Worm (Caenorhabditis elegans) whole organism, L3 larva: ENCODE results near the gene sptf-2.
A peak's percentile ranks its signal among the peaks of the same experiment; 100 is the strongest.

Experiments
- R02D3.7 ChIP-seq: fragments of 150-350 bp; optimal IDR thresholded peaks from 2 replicates; lab custom pipeline; 2014; ENCODE audit warnings: missing biosample characterization, missing genetic modification characterization
- aly-2 ChIP-seq: fragments of 150-350 bp; optimal IDR thresholded peaks from 2 replicates; lab custom pipeline; 2014; ENCODE audit warnings: missing biosample characterization, missing genetic modification characterization
- ama-1 ChIP-seq: fragments of 150-350 bp; optimal IDR thresholded peaks from 2 replicates; lab custom pipeline; 2018
- ceh-28 ChIP-seq: fragments of 150-350 bp; optimal IDR thresholded peaks from 2 replicates; lab custom pipeline; 2014; ENCODE audit warnings: missing biosample characterization, missing genetic modification reagents, missing genetic modification characterization
- ceh-9 ChIP-seq: sonication (generic microtip); optimal IDR thresholded peaks from 2 replicates; lab custom pipeline; 2018; ENCODE audit warnings: missing biosample characterization, missing genetic modification characterization
- daf-12 ChIP-seq: fragments of 150-350 bp; optimal IDR thresholded peaks from 2 replicates; lab custom pipeline; 2014; ENCODE audit warnings: missing biosample characterization, missing genetic modification reagents, missing genetic modification characterization
- egl-27 ChIP-seq: sonication (generic microtip); optimal IDR thresholded peaks from 4 replicates; lab custom pipeline; 2017; ENCODE audit warnings: missing biosample characterization, missing genetic modification reagents, missing genetic modification characterization
- egl-5 ChIP-seq: fragments of 150-350 bp; optimal IDR thresholded peaks from 2 replicates; lab custom pipeline; 2017; ENCODE audit warnings: missing biosample characterization, missing genetic modification reagents, missing genetic modification characterization, inconsistent platforms
- elt-1 ChIP-seq: fragments of 150-350 bp; optimal IDR thresholded peaks from 2 replicates; lab custom pipeline; 2014; ENCODE audit warnings: missing biosample characterization, missing genetic modification characterization
- elt-2 ChIP-seq: sonication (generic microtip); optimal IDR thresholded peaks from 2 replicates; lab custom pipeline; 2016; ENCODE audit warnings: missing genetic modification reagents, mild to moderate bottlenecking, missing genetic modification characterization, missing compliant biosample characterization
- elt-3 ChIP-seq, 3 experiments: fragments of 150-350 bp in 1 of 3; sonication (generic microtip) in 2 of 3; optimal IDR thresholded peaks; 2 replicates in 2 of 3; 4 replicates in 1 of 3; lab custom pipeline; 2014 to 2017; ENCODE audit warnings: missing biosample characterization in 3 of 3, missing genetic modification characterization in 3 of 3
- fkh-10 ChIP-seq: sonication (generic microtip); optimal IDR thresholded peaks from 2 replicates; lab custom pipeline; 2017; ENCODE audit warnings: missing biosample characterization, missing genetic modification reagents, missing genetic modification characterization
- hmg-11 ChIP-seq: sonication (generic microtip); optimal IDR thresholded peaks from 2 replicates; lab custom pipeline; 2016; ENCODE audit warnings: missing genetic modification characterization, missing compliant biosample characterization
- jun-1 ChIP-seq: fragments of 150-350 bp; optimal IDR thresholded peaks from 2 replicates; lab custom pipeline; 2014; ENCODE audit warnings: missing biosample characterization, missing genetic modification reagents, missing genetic modification characterization
- lin-39 ChIP-seq: fragments of 150-350 bp; optimal IDR thresholded peaks from 2 replicates; lab custom pipeline; 2018; ENCODE audit warnings: missing biosample characterization, missing genetic modification reagents, missing genetic modification characterization
- mdl-1 ChIP-seq: fragments of 150-350 bp; optimal IDR thresholded peaks from 2 replicates; lab custom pipeline; 2014; ENCODE audit warnings: missing biosample characterization, missing genetic modification characterization
- nfya-1 ChIP-seq: sonication (generic microtip); optimal IDR thresholded peaks from 2 replicates; lab custom pipeline; 2017; ENCODE audit warnings: missing genetic modification characterization, mild to moderate bottlenecking, missing compliant biosample characterization, antibody characterized with exemption, moderate library complexity; ENCODE audit not compliant: insufficient read depth
- nhr-12 ChIP-seq: fragments of 150-350 bp; optimal IDR thresholded peaks from 2 replicates; lab custom pipeline; 2014; ENCODE audit warnings: missing biosample characterization, missing genetic modification characterization
- nhr-237 ChIP-seq: fragments of 150-350 bp; optimal IDR thresholded peaks from 2 replicates; lab custom pipeline; 2014; ENCODE audit warnings: missing biosample characterization, missing genetic modification characterization
- nhr-25 ChIP-seq: sonication (generic microtip); optimal IDR thresholded peaks from 2 replicates; lab custom pipeline; 2017; ENCODE audit warnings: missing biosample characterization, missing genetic modification characterization
- nhr-28 ChIP-seq: fragments of 150-350 bp; optimal IDR thresholded peaks from 2 replicates; lab custom pipeline; 2014; ENCODE audit warnings: missing biosample characterization, missing genetic modification characterization
- nhr-43 ChIP-seq: sonication (generic microtip); optimal IDR thresholded peaks from 2 replicates; lab custom pipeline; 2016; ENCODE audit warnings: mild to moderate bottlenecking, missing genetic modification characterization, missing compliant biosample characterization; ENCODE audit not compliant: poor library complexity, severe bottlenecking
- nhr-67 ChIP-seq: fragments of 150-350 bp; optimal IDR thresholded peaks from 2 replicates; lab custom pipeline; 2014; ENCODE audit warnings: missing biosample characterization, missing genetic modification characterization
- nhr-76 ChIP-seq: fragments of 150-350 bp; sonication (generic microtip); optimal IDR thresholded peaks from 5 replicates; lab custom pipeline; 2014; ENCODE audit warnings: missing biosample characterization, missing genetic modification characterization
- nhr-77 ChIP-seq: fragments of 150-350 bp; optimal IDR thresholded peaks from 2 replicates; lab custom pipeline; 2014; ENCODE audit warnings: missing biosample characterization, missing genetic modification characterization
- pha-4 ChIP-seq: fragments of 150-350 bp; optimal IDR thresholded peaks from 2 replicates; lab custom pipeline; 2014; ENCODE audit warnings: missing biosample characterization, missing genetic modification reagents, missing genetic modification characterization
- pqm-1 ChIP-seq: fragments of 150-350 bp; optimal IDR thresholded peaks from 2 replicates; lab custom pipeline; 2017; ENCODE audit warnings: missing biosample characterization, missing genetic modification characterization, inconsistent platforms
- sea-2 ChIP-seq: fragments of 150-350 bp; sonication (generic microtip); optimal IDR thresholded peaks from 4 replicates; lab custom pipeline; 2014; ENCODE audit warnings: missing biosample characterization, missing genetic modification reagents, missing genetic modification characterization
- snpc-4 ChIP-seq: fragments of 150-350 bp; optimal IDR thresholded peaks from 2 replicates; lab custom pipeline; 2014; ENCODE audit warnings: missing biosample characterization, missing genetic modification characterization
- tbx-2 ChIP-seq: sonication (generic microtip); optimal IDR thresholded peaks from 2 replicates; lab custom pipeline; 2016; ENCODE audit warnings: mild to moderate bottlenecking, missing genetic modification characterization, missing compliant biosample characterization
- unc-39 ChIP-seq: sonication (generic microtip); optimal IDR thresholded peaks from 4 replicates; lab custom pipeline; 2017; ENCODE audit warnings: missing biosample characterization, missing genetic modification characterization
- unc-62 ChIP-seq: fragments of 150-350 bp; sonication (generic microtip); optimal IDR thresholded peaks from 4 replicates; lab custom pipeline; 2014; ENCODE audit warnings: missing biosample characterization, missing genetic modification reagents, missing genetic modification characterization
- zag-1 ChIP-seq: fragments of 150-350 bp; optimal IDR thresholded peaks from 2 replicates; lab custom pipeline; 2014; ENCODE audit warnings: missing biosample characterization, missing genetic modification characterization

Gene sptf-2

ce11 chrII:8585921-8586320, 39.3 kb upstream of the sptf-2 start:
- no peak for TF ChIP-seq unc-39 (tag; lab: Kevin White, UChicago)
- TF ChIP-seq nhr-67 (tag; lab: Kevin White, UChicago) = no peak
- no peak for TF ChIP-seq egl-5 (tag; lab: Kevin White, UChicago)
- no peak for TF ChIP-seq ceh-28 (tag; lab: Kevin White, UChicago)
- peak; percentile 56 for TF ChIP-seq nhr-25 (tag; lab: Kevin White, UChicago)
- TF ChIP-seq nhr-77 (tag; lab: Kevin White, UChicago) = no peak
- no peak for TF ChIP-seq daf-12 (tag; lab: Kevin White, UChicago)
- TF ChIP-seq elt-2 (tag; lab: Kevin White, UChicago) = no peak

ce11 chrII:8587660-8588230, 37.5 kb upstream of the sptf-2 start:
- TF ChIP-seq jun-1 = no peak
- TF ChIP-seq ama-1 (lab: Kevin White, UChicago) = no peak
- no peak for TF ChIP-seq nhr-67 (tag; lab: Kevin White, UChicago)
- TF ChIP-seq unc-62 (GFP tag; lab: Kevin White, UChicago) = no peak
- peak; percentile 18 for TF ChIP-seq lin-39
- TF ChIP-seq mdl-1 (tag; lab: Kevin White, UChicago) = no peak
- TF ChIP-seq hmg-11 = no peak
- TF ChIP-seq R02D3.7 = no peak
- TF ChIP-seq sea-2 (GFP tag; lab: Kevin White, UChicago) = no peak
- peak; percentile 14 for TF ChIP-seq nfya-1 (tag; lab: Kevin White, UChicago)
- no peak for TF ChIP-seq snpc-4 (tag; lab: Kevin White, UChicago)
- TF ChIP-seq nhr-12 (tag; lab: Kevin White, UChicago) = no peak
- no peak for TF ChIP-seq nhr-43
- TF ChIP-seq elt-1 (tag; lab: Kevin White, UChicago) = peak; percentile 64
- TF ChIP-seq aly-2 (tag; lab: Kevin White, UChicago) = no peak
- no peak for TF ChIP-seq nhr-28 (tag; lab: Kevin White, UChicago)
- TF ChIP-seq nhr-76 (tag; lab: Kevin White, UChicago) = no peak
- TF ChIP-seq egl-27 (tag; lab: Kevin White, UChicago) = no peak
- no peak for TF ChIP-seq elt-3 (tag; optimal IDR thresholded peaks at IDR 0.05; lab: Kevin White, UChicago)
- no peak for TF ChIP-seq pha-4 (tag; lab: Kevin White, UChicago)
- no peak for TF ChIP-seq egl-5 (tag; lab: Kevin White, UChicago)
- TF ChIP-seq nhr-25 (tag; lab: Kevin White, UChicago) = no peak
- no peak for TF ChIP-seq nhr-77 (tag; lab: Kevin White, UChicago)
- TF ChIP-seq fkh-10 = no peak
- no peak for TF ChIP-seq unc-39 (tag; lab: Kevin White, UChicago)
- no peak for TF ChIP-seq tbx-2 (tag; lab: Kevin White, UChicago)

ce11 chrII:8588442-8588841, 36.8 kb upstream of the sptf-2 start:
- TF ChIP-seq nhr-76 (tag; lab: Kevin White, UChicago) = no peak
- TF ChIP-seq ceh-28 (tag; lab: Kevin White, UChicago) = no peak
- no peak for TF ChIP-seq ceh-9 (tag; lab: Kevin White, UChicago)
- no peak for TF ChIP-seq jun-1

ce11 chrII:8589227-8589626, 36.0 kb upstream of the sptf-2 start:
- TF ChIP-seq ceh-28 (tag; lab: Kevin White, UChicago) (no peak), nfya-1 (tag; lab: Kevin White, UChicago) (peak; percentile 30), fkh-10 (peak; percentile 47), egl-27 (tag; lab: Kevin White, UChicago) (no peak), unc-39 (tag; lab: Kevin White, UChicago) (no peak), egl-5 (tag; lab: Kevin White, UChicago) (no peak), nhr-25 (tag; lab: Kevin White, UChicago) (no peak), nhr-12 (tag; lab: Kevin White, UChicago) (no peak), nhr-76 (tag; lab: Kevin White, UChicago) (no peak), pqm-1 (no peak), zag-1 (tag; lab: Kevin White, UChicago) (no peak), nhr-237 (tag; lab: Kevin White, UChicago) (no peak), elt-1 (tag; lab: Kevin White, UChicago) (no peak)
